Fruit fly (Drosophila melanogaster): ENCODE data around the gene Alg7.

dm6 chr2L:13156349-13156748 lies 22.7 kb upstream of the Alg7 start:
- TF ChIP-seq psq (optimal IDR thresholded peaks at IDR 0.05): no peak
- no peak for TF ChIP-seq Myc (optimal IDR thresholded peaks at IDR 0.05)
- no peak for TF ChIP-seq ttk (optimal IDR thresholded peaks at IDR 0.05)
- no peak for TF ChIP-seq Sin3A (optimal IDR thresholded peaks at IDR 0.05)
- TF ChIP-seq h (optimal IDR thresholded peaks at IDR 0.05): no peak
- TF ChIP-seq insv (optimal IDR thresholded peaks at IDR 0.05): no peak
